Fruit fly (Drosophila melanogaster) whole organism, prepupa: ENCODE measurements around the gene Rhp.

Experiments
- Blimp-1 ChIP-seq: fragments of 200-800 bp; sonication (Bioruptor generic); optimal IDR thresholded peaks from 3 replicates; lab custom pipeline; 2017; ENCODE audit warnings: missing biosample characterization, missing genetic modification characterization, mild to moderate bottlenecking, moderate library complexity, missing genetic modification reagents
- CG10669 ChIP-seq: fragments of 200-800 bp; sonication (Bioruptor generic); optimal IDR thresholded peaks from 3 replicates; lab custom pipeline; 2018; ENCODE audit warnings: missing biosample characterization, mild to moderate bottlenecking, missing genetic modification characterization, moderate library complexity
- CG11294 ChIP-seq: fragments of 200-800 bp; sonication (Bioruptor generic); IDR thresholded peaks from 2 replicates; pipeline ENCODE4 v1.3.6; 2022; ENCODE audit warnings: missing biosample characterization, missing genetic modification characterization
- CG11762 ChIP-seq: fragments of 200-800 bp; sonication (Bioruptor generic); optimal IDR thresholded peaks from 3 replicates; lab custom pipeline; 2016; ENCODE audit warnings: missing biosample characterization, missing genetic modification characterization; ENCODE audit not compliant: insufficient read depth
- CG11902 ChIP-seq: fragments of 200-800 bp; sonication (Bioruptor generic); optimal IDR thresholded peaks from 3 replicates; lab custom pipeline; 2016; ENCODE audit warnings: missing biosample characterization, missing genetic modification characterization
- CG15336 ChIP-seq: fragments of 200-800 bp; sonication (Bioruptor generic); IDR thresholded peaks from 2 replicates; pipeline ENCODE4 v1.3.6; 2022; ENCODE audit warnings: missing biosample characterization, missing genetic modification characterization
- CG1621 ChIP-seq: fragments of 200-800 bp; sonication (Bioruptor generic); optimal IDR thresholded peaks from 3 replicates; lab custom pipeline; 2018; ENCODE audit warnings: missing biosample characterization, mild to moderate bottlenecking, missing genetic modification characterization
- CG16779 ChIP-seq: fragments of 200-800 bp; sonication (Bioruptor generic); optimal IDR thresholded peaks from 3 replicates; lab custom pipeline; 2017; ENCODE audit warnings: missing biosample characterization, mild to moderate bottlenecking, missing genetic modification characterization
- CG3032 ChIP-seq: fragments of 200-800 bp; optimal IDR thresholded peaks from 2 replicates; lab custom pipeline; 2019; ENCODE audit warnings: missing biosample characterization, mild to moderate bottlenecking, missing genetic modification characterization, moderate library complexity
- CG32006 ChIP-seq: fragments of 200-800 bp; sonication (Bioruptor generic); optimal IDR thresholded peaks from 3 replicates; lab custom pipeline; 2017; ENCODE audit warnings: missing biosample characterization, mild to moderate bottlenecking, missing genetic modification characterization
- CG34406 ChIP-seq: fragments of 200-800 bp; sonication (Bioruptor generic); optimal IDR thresholded peaks from 3 replicates; lab custom pipeline; 2016; ENCODE audit warnings: missing biosample characterization, missing genetic modification characterization
- CG4318 ChIP-seq: fragments of 200-800 bp; sonication (Bioruptor generic); optimal IDR thresholded peaks from 3 replicates; lab custom pipeline; 2017; ENCODE audit warnings: missing biosample characterization, mild to moderate bottlenecking, missing genetic modification characterization
- CG6163 ChIP-seq: fragments of 200-800 bp; sonication (Bioruptor generic); IDR thresholded peaks from 3 replicates; pipeline ENCODE4 v1.3.6; 2022; ENCODE audit warnings: missing biosample characterization, missing genetic modification characterization
- CG6808 ChIP-seq: fragments of 200-800 bp; sonication (Bioruptor generic); optimal IDR thresholded peaks from 3 replicates; lab custom pipeline; 2017; ENCODE audit warnings: missing biosample characterization, missing genetic modification characterization, mild to moderate bottlenecking, moderate library complexity, missing genetic modification reagents
- CG6854 ChIP-seq: fragments of 200-800 bp; sonication (Bioruptor generic); optimal IDR thresholded peaks from 2 replicates; lab custom pipeline; 2017; ENCODE audit warnings: missing biosample characterization, mild to moderate bottlenecking, missing genetic modification characterization
- CG7368 ChIP-seq: fragments of 200-800 bp; sonication (Bioruptor generic); optimal IDR thresholded peaks from 3 replicates; lab custom pipeline; 2016; ENCODE audit warnings: missing biosample characterization, missing genetic modification characterization
- CG8119 ChIP-seq: fragments of 200-800 bp; sonication (Bioruptor generic); IDR thresholded peaks from 3 replicates; pipeline ENCODE4 v1.3.6; 2022; ENCODE audit warnings: missing biosample characterization, missing genetic modification characterization
- CG8319 ChIP-seq: fragments of 200-800 bp; sonication (Bioruptor generic); optimal IDR thresholded peaks from 3 replicates; lab custom pipeline; 2016; ENCODE audit warnings: missing biosample characterization, missing genetic modification characterization
- CG8632 ChIP-seq: fragments of 200-800 bp; sonication (Bioruptor generic); optimal IDR thresholded peaks from 3 replicates; lab custom pipeline; 2016; ENCODE audit warnings: missing biosample characterization, missing genetic modification characterization
- CG9139 ChIP-seq: fragments of 200-800 bp; sonication (Bioruptor generic); optimal IDR thresholded peaks from 3 replicates; lab custom pipeline; 2017; ENCODE audit warnings: missing biosample characterization, mild to moderate bottlenecking, missing genetic modification characterization
- Eip78C ChIP-seq: fragments of 200-800 bp; sonication (Bioruptor generic); peaks from one replicate; lab custom pipeline; 2016; ENCODE audit warnings: missing biosample characterization, missing genetic modification characterization
- Ets21C ChIP-seq: fragments of 200-800 bp; sonication (Bioruptor generic); optimal IDR thresholded peaks from 3 replicates; lab custom pipeline; 2016; ENCODE audit warnings: missing biosample characterization, missing genetic modification characterization
- Ets96B ChIP-seq: fragments of 200-800 bp; optimal IDR thresholded peaks from 2 replicates; lab custom pipeline; 2019; ENCODE audit warnings: missing biosample characterization, mild to moderate bottlenecking, missing genetic modification characterization, moderate library complexity
- Hr39 ChIP-seq: fragments of 200-800 bp; sonication (Bioruptor generic); optimal IDR thresholded peaks from 2 replicates; lab custom pipeline; 2016; ENCODE audit warnings: missing biosample characterization, missing genetic modification characterization
- Hr4 ChIP-seq: fragments of 200-800 bp; sonication (Bioruptor generic); optimal IDR thresholded peaks from 3 replicates; lab custom pipeline; 2016; ENCODE audit warnings: missing biosample characterization, missing genetic modification characterization
- Lpt ChIP-seq: fragments of 200-800 bp; sonication (Bioruptor generic); optimal IDR thresholded peaks from 3 replicates; lab custom pipeline; 2016; ENCODE audit warnings: missing biosample characterization, missing genetic modification characterization
- Met ChIP-seq: fragments of 200-800 bp; sonication (Bioruptor generic); optimal IDR thresholded peaks from 3 replicates; lab custom pipeline; 2016; ENCODE audit warnings: missing biosample characterization, missing genetic modification characterization
- OdsH ChIP-seq: fragments of 200-800 bp; sonication (Bioruptor generic); optimal IDR thresholded peaks from 3 replicates; lab custom pipeline; 2016; ENCODE audit warnings: missing biosample characterization, missing genetic modification characterization
- Sox102F ChIP-seq: fragments of 200-800 bp; sonication (Bioruptor generic); optimal IDR thresholded peaks from 2 replicates; lab custom pipeline; 2016; ENCODE audit warnings: missing biosample characterization, mild to moderate bottlenecking, missing genetic modification characterization
- Sox14 ChIP-seq: fragments of 200-800 bp; sonication (Bioruptor generic); optimal IDR thresholded peaks from 3 replicates; lab custom pipeline; 2016; ENCODE audit warnings: missing biosample characterization, missing genetic modification characterization
- achi ChIP-seq: fragments of 200-800 bp; sonication (Bioruptor generic); optimal IDR thresholded peaks from 3 replicates; lab custom pipeline; 2016; ENCODE audit warnings: missing biosample characterization, missing genetic modification characterization
- cyc ChIP-seq: fragments of 200-800 bp; sonication (Bioruptor generic); optimal IDR thresholded peaks from 3 replicates; lab custom pipeline; 2016; ENCODE audit warnings: missing biosample characterization, missing genetic modification characterization
- eg ChIP-seq: fragments of 200-800 bp; sonication (Bioruptor generic); IDR thresholded peaks from 3 replicates; pipeline ENCODE4 v1.3.6; 2022; ENCODE audit warnings: missing biosample characterization, missing genetic modification characterization
- esn ChIP-seq: fragments of 200-800 bp; sonication (Bioruptor generic); optimal IDR thresholded peaks from 2 replicates; lab custom pipeline; 2016; ENCODE audit warnings: missing biosample characterization, mild to moderate bottlenecking, missing genetic modification characterization, moderate library complexity
- fd59A ChIP-seq: fragments of 200-800 bp; sonication (Bioruptor generic); optimal IDR thresholded peaks from 2 replicates; lab custom pipeline; 2017; ENCODE audit warnings: missing biosample characterization, mild to moderate bottlenecking, missing genetic modification characterization, missing genetic modification reagents
- fd85E ChIP-seq: fragments of 200-800 bp; sonication (Bioruptor generic); optimal IDR thresholded peaks from 3 replicates; lab custom pipeline; 2016; ENCODE audit warnings: missing biosample characterization, missing genetic modification characterization
- fkh ChIP-seq: fragments of 200-800 bp; sonication (Bioruptor generic); optimal IDR thresholded peaks from 3 replicates; lab custom pipeline; 2017; ENCODE audit warnings: missing biosample characterization, mild to moderate bottlenecking, missing genetic modification characterization, moderate library complexity
- lz ChIP-seq: fragments of 200-800 bp; sonication (Bioruptor generic); optimal IDR thresholded peaks from 3 replicates; lab custom pipeline; 2016; ENCODE audit warnings: missing biosample characterization, missing genetic modification characterization
- net ChIP-seq: fragments of 200-800 bp; sonication (Bioruptor generic); optimal IDR thresholded peaks from 3 replicates; lab custom pipeline; 2016; ENCODE audit warnings: missing biosample characterization, missing genetic modification characterization
- spab ChIP-seq: fragments of 200-800 bp; sonication (Bioruptor generic); optimal IDR thresholded peaks from 2 replicates; lab custom pipeline; 2017; ENCODE audit warnings: missing biosample characterization, mild to moderate bottlenecking, missing genetic modification characterization, missing genetic modification reagents
- ss ChIP-seq, 2 experiments: fragments of 200-800 bp; sonication (Bioruptor generic); optimal IDR thresholded peaks; 2 replicates in 1 of 2; 3 replicates in 1 of 2; lab custom pipeline; 2017 to 2018; ENCODE audit warnings: mild to moderate bottlenecking in 2 of 2, missing biosample characterization in 2 of 2, missing genetic modification characterization in 2 of 2, moderate library complexity in 1 of 2
- svp ChIP-seq: fragments of 200-800 bp; sonication (Bioruptor generic); peaks from one replicate; lab custom pipeline; 2016; ENCODE audit warnings: missing biosample characterization, missing genetic modification characterization
- topi ChIP-seq: fragments of 200-800 bp; sonication (Bioruptor generic); optimal IDR thresholded peaks from 3 replicates; lab custom pipeline; 2016; ENCODE audit warnings: missing biosample characterization, missing genetic modification characterization
- vri ChIP-seq: fragments of 200-800 bp; sonication (Bioruptor generic); optimal IDR thresholded peaks from 3 replicates; lab custom pipeline; 2016; ENCODE audit warnings: missing biosample characterization, mild to moderate bottlenecking, missing genetic modification characterization

Rhp gene

DNA sequence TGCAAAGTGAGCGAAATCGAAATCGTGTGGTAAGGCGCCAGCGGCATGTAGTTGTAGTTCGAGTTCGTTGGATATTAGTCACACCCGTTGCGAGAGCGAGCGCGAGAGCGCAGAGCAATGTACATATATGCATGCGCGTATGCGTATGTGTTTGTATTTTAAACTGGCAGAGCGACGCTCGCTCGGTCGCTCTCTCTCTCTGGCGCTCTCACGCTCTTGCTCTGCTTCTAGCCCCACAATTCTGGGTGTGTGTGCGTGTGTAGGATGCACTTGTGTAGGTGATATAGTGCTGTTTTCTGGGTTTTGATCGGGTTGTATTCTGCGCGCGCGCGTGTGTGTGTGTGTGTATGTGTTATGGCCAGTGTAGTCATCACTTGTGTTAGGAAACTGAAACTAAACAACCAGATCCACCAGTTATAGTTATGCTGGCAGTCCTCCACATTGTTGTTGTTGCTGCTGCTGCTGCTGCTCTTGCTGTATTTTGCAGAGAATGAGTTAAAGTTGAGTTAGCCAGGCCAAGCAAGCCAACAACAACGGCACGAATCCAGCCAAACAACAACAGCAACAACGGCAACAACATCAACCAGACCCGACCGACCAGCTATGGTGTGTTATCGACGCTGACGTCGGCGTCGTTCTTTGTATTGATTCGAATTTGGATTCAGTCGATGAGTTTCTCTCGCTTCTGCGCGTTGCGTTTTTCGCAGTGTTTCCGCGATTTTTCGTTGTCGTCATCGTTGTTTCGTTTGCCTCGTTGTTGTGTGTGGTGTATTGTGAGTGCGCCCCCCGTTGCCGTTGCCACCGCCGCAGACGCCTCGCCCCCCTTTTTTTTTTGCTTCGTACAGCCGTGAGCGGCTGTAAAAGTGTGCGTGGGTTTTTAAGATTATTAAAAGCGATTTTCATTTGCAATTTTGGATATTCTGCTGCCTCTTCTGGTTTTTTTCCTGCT lies 23.2 kb downstream of the Rhp start:
- no peak for TF ChIP-seq CG34406 (GFP tag; lab: Kevin White, UChicago)
- peak; percentile 25 for TF ChIP-seq fkh (GFP tag; lab: Kevin White, UChicago)
- no peak for TF ChIP-seq Ets21C (GFP tag; lab: Kevin White, UChicago)
- peak; percentile 22 for TF ChIP-seq CG6808 (GFP tag; lab: Kevin White, UChicago)
- no peak for TF ChIP-seq CG1621 (tag; lab: Kevin White, UChicago)
- no peak for TF ChIP-seq Hr4 (GFP tag; lab: Kevin White, UChicago)
- peak; percentile 2 to 11 for TF ChIP-seq ss (GFP tag; optimal IDR thresholded peaks at IDR 0.05; lab: Kevin White, UChicago)
- peak; percentile 12 for TF ChIP-seq lz (GFP tag; lab: Kevin White, UChicago)
- TF ChIP-seq topi (GFP tag; lab: Kevin White, UChicago), result no peak
- no peak for TF ChIP-seq CG8632 (GFP tag; lab: Kevin White, UChicago)
- TF ChIP-seq CG9139 (GFP tag; lab: Kevin White, UChicago), result peak; percentile 1
- no peak for TF ChIP-seq CG11294 (GFP tag; lab: Robert Waterston, UW)
- TF ChIP-seq Eip78C (GFP tag; lab: Kevin White, UChicago), result peak; percentile 65
- TF ChIP-seq OdsH (GFP tag; lab: Kevin White, UChicago), result peak; percentile 3
- no peak for TF ChIP-seq esn (GFP tag; lab: Kevin White, UChicago)
- no peak for TF ChIP-seq spab
- peak; percentile 29 for TF ChIP-seq Met
- TF ChIP-seq CG7368 (GFP tag; lab: Kevin White, UChicago), result no peak
- TF ChIP-seq achi, result no peak
- TF ChIP-seq cyc (GFP tag; lab: Kevin White, UChicago), result no peak
- TF ChIP-seq CG6854, result peak; percentile 56
- no peak for TF ChIP-seq CG32006 (GFP tag; lab: Kevin White, UChicago)
- TF ChIP-seq Sox14 (GFP tag; lab: Kevin White, UChicago), result peak; percentile 65
- no peak for TF ChIP-seq CG8319
- peak; percentile 56 for TF ChIP-seq Lpt (GFP tag; lab: Kevin White, UChicago)
- no peak for TF ChIP-seq CG3032
- TF ChIP-seq CG6163 (GFP tag; lab: Robert Waterston, UW), result peak; percentile 62
- peak; percentile 61; the same call in 2 of the 3 replicates for TF ChIP-seq CG8119 (GFP tag; lab: Robert Waterston, UW)
- TF ChIP-seq CG11762 (GFP tag; lab: Kevin White, UChicago), result no peak
- no peak for TF ChIP-seq CG4318
- TF ChIP-seq Hr39 (GFP tag; lab: Kevin White, UChicago), result no peak
- no peak for TF ChIP-seq Blimp-1
- no peak for TF ChIP-seq CG10669
- TF ChIP-seq eg, result peak; percentile 48
- peak; percentile 35 for TF ChIP-seq fd85E (GFP tag; lab: Kevin White, UChicago)
- no peak for TF ChIP-seq Ets96B (tag; lab: Kevin White, UChicago)
- TF ChIP-seq svp (GFP tag; lab: Kevin White, UChicago), result peak; percentile 44
- TF ChIP-seq net (GFP tag; lab: Kevin White, UChicago), result no peak
- no peak for TF ChIP-seq CG11902 (GFP tag; lab: Kevin White, UChicago)
- TF ChIP-seq vri (GFP tag; lab: Kevin White, UChicago), result peak; percentile 54
- TF ChIP-seq Sox102F (GFP tag; lab: Kevin White, UChicago), result peak; percentile 33
- no peak for TF ChIP-seq fd59A (GFP tag; lab: Kevin White, UChicago)
- TF ChIP-seq CG16779, result peak; percentile 12
- TF ChIP-seq CG15336 (GFP tag; lab: Robert Waterston, UW), result peak; percentile 66; the same call in 1 of the 2 replicates
